Worm (Caenorhabditis elegans): Measurements from ENCODE around the gene F08A7.1.

DNA sequence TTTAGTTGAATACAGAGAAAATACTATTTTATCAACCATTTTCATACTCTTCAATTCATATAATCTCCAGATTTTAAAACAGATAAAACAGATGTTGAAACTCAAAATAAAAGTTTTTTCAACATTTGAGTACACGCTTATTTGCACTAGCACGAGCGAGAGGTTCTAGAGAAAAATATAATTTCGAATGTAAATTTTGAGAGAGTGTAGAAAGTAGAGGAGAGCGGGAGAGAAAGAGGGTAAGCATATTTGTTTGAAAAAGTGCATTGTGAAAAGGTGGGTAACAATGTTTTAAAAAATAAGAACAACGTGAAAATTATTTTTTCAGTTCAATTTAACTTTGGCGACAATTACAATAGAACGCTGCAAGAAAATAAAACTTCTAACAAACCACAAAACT lies 27.4 kb downstream of the F08A7.1 start:
- TF ChIP-seq W03F9.2 (tag; optimal IDR thresholded peaks at IDR 0.05) (no peak), him-1 (tag; optimal IDR thresholded peaks at IDR 0.05) (no peak)

All from whole organism, L4/young adult.